Worm (Caenorhabditis elegans) whole organism, young adult: ENCODE measurements around the gene srh-277.

Experiments used
- F23B12.7 ChIP-seq: sonication (generic microtip); optimal IDR thresholded peaks from 2 replicates; lab custom pipeline; 2017; ENCODE audit warnings: missing genetic modification characterization, mild to moderate bottlenecking, missing compliant biosample characterization, antibody characterized with exemption, moderate library complexity; ENCODE audit not compliant: insufficient read depth
- F33H1.4 ChIP-seq: fragments of 200-800 bp; sonication (Bioruptor generic); IDR thresholded peaks from 2 replicates; pipeline ENCODE4 v1.3.6; 2022; ENCODE audit warnings: missing genetic modification reagents, missing genetic modification characterization, missing compliant biosample characterization
- F57A8.1 ChIP-seq: fragments of 200-800 bp; sonication (Bioruptor generic); optimal IDR thresholded peaks from 2 replicates; lab custom pipeline; 2018; ENCODE audit warnings: mild to moderate bottlenecking, missing genetic modification characterization, moderate library complexity, missing compliant biosample characterization
- K11D2.4 ChIP-seq: fragments of 200-800 bp; sonication (Bioruptor generic); IDR thresholded peaks from 2 replicates; pipeline ENCODE4 v1.3.6; 2022; ENCODE audit warnings: missing genetic modification reagents, missing genetic modification characterization, missing compliant biosample characterization
- K12H6.12 ChIP-seq: fragments of 200-800 bp; sonication (Bioruptor generic); optimal IDR thresholded peaks from 2 replicates; lab custom pipeline; 2018; ENCODE audit warnings: mild to moderate bottlenecking, missing genetic modification characterization, missing compliant biosample characterization
- Y95B8A.8 ChIP-seq: fragments of 200-800 bp; sonication (Bioruptor generic); IDR thresholded peaks from 2 replicates; pipeline ENCODE4 v1.3.6; 2022; ENCODE audit warnings: missing genetic modification reagents, missing genetic modification characterization, missing compliant biosample characterization
- akir-1 ChIP-seq: fragments of 200-800 bp; sonication (Bioruptor generic); optimal IDR thresholded peaks from 2 replicates; lab custom pipeline; 2018; ENCODE audit warnings: mild to moderate bottlenecking, missing genetic modification characterization, moderate library complexity, missing compliant biosample characterization
- aptf-3 ChIP-seq: fragments of 200-800 bp; sonication (Bioruptor generic); IDR thresholded peaks from 2 replicates; pipeline ENCODE4 v1.3.6; 2022; ENCODE audit warnings: missing genetic modification characterization, missing compliant biosample characterization
- ccch-3 ChIP-seq: fragments of 200-800 bp; sonication (Bioruptor generic); optimal IDR thresholded peaks from 2 replicates; lab custom pipeline; 2018; ENCODE audit warnings: mild to moderate bottlenecking, missing genetic modification characterization, missing compliant biosample characterization
- cebp-2 ChIP-seq: fragments of 200-800 bp; sonication (Bioruptor generic); IDR thresholded peaks from 2 replicates; pipeline ENCODE4 v1.3.6; 2022; ENCODE audit warnings: missing genetic modification characterization, missing compliant biosample characterization
- ceh-27 ChIP-seq: fragments of 200-800 bp; sonication (Bioruptor generic); optimal IDR thresholded peaks from 2 replicates; lab custom pipeline; 2018; ENCODE audit warnings: mild to moderate bottlenecking, missing genetic modification characterization, moderate library complexity, missing compliant biosample characterization
- dox-1 ChIP-seq: fragments of 200-800 bp; sonication (Bioruptor generic); IDR thresholded peaks from 2 replicates; pipeline ENCODE4 v1.3.6; 2022; ENCODE audit warnings: missing genetic modification reagents, missing genetic modification characterization, missing compliant biosample characterization
- egl-18 ChIP-seq: fragments of 200-800 bp; sonication (Bioruptor generic); IDR thresholded peaks from 2 replicates; pipeline ENCODE4 v1.3.6; 2022; ENCODE audit warnings: missing genetic modification reagents, missing genetic modification characterization, missing compliant biosample characterization
- egl-44 ChIP-seq: fragments of 200-800 bp; sonication (Bioruptor generic); IDR thresholded peaks from 2 replicates; pipeline ENCODE4 v1.3.6; 2022; ENCODE audit warnings: missing genetic modification reagents, missing genetic modification characterization, missing compliant biosample characterization
- egrh-3 ChIP-seq: fragments of 200-800 bp; sonication (Bioruptor generic); IDR thresholded peaks from 2 replicates; pipeline ENCODE4 v1.3.6; 2022; ENCODE audit warnings: missing genetic modification reagents, missing genetic modification characterization, missing compliant biosample characterization
- hlh-12 ChIP-seq: sonication (generic microtip); optimal IDR thresholded peaks from 2 replicates; lab custom pipeline; 2016; ENCODE audit warnings: missing genetic modification characterization, missing compliant biosample characterization
- hmg-1.2 ChIP-seq: fragments of 200-800 bp; sonication (Bioruptor generic); IDR thresholded peaks from 2 replicates; pipeline ENCODE4 v1.3.6; 2022; ENCODE audit warnings: missing genetic modification reagents, missing genetic modification characterization, missing compliant biosample characterization
- let-526 ChIP-seq: fragments of 200-800 bp; sonication (Bioruptor generic); IDR thresholded peaks from 2 replicates; pipeline ENCODE4 v1.3.6; 2022; ENCODE audit warnings: missing genetic modification reagents, missing genetic modification characterization, missing compliant biosample characterization
- lin-26 ChIP-seq: fragments of 200-800 bp; sonication (Bioruptor generic); IDR thresholded peaks from 2 replicates; pipeline ENCODE4 v1.3.6; 2022; ENCODE audit warnings: missing genetic modification reagents, missing genetic modification characterization, missing compliant biosample characterization
- lin-35 ChIP-seq, 3 experiments: fragments of 150-350 bp in 2 of 3; sonication (generic microtip) in 1 of 3; optimal IDR thresholded peaks; 2 replicates each; lab custom pipeline; 2014 to 2018; ENCODE audit warnings: missing biosample characterization in 3 of 3, missing genetic modification characterization in 3 of 3, missing genetic modification reagents in 3 of 3
- lsl-1 ChIP-seq: fragments of 200-800 bp; sonication (Bioruptor generic); optimal IDR thresholded peaks from 2 replicates; lab custom pipeline; 2018; ENCODE audit warnings: mild to moderate bottlenecking, missing genetic modification characterization, moderate library complexity, missing compliant biosample characterization
- lsy-27 ChIP-seq: sonication (generic microtip); optimal IDR thresholded peaks from 2 replicates; lab custom pipeline; 2017; ENCODE audit warnings: missing genetic modification characterization, mild to moderate bottlenecking, missing compliant biosample characterization, antibody characterized with exemption, missing genotype, borderline replicate concordance; ENCODE audit not compliant: insufficient read depth
- madf-10 ChIP-seq: sonication (generic microtip); optimal IDR thresholded peaks from 2 replicates; lab custom pipeline; 2016; ENCODE audit warnings: mild to moderate bottlenecking, missing genetic modification characterization, missing compliant biosample characterization
- madf-3 ChIP-seq: fragments of 200-800 bp; sonication (Bioruptor generic); IDR thresholded peaks from 2 replicates; pipeline ENCODE4 v1.3.6; 2022; ENCODE audit warnings: missing genetic modification reagents, missing genetic modification characterization, missing compliant biosample characterization
- madf-6 ChIP-seq: fragments of 200-800 bp; sonication (Bioruptor generic); IDR thresholded peaks from 2 replicates; pipeline ENCODE4 v1.3.6; 2022; ENCODE audit warnings: missing genetic modification reagents, missing genetic modification characterization, missing compliant biosample characterization
- madf-8 ChIP-seq: fragments of 200-800 bp; sonication (Bioruptor generic); conservative IDR thresholded peaks from 2 replicates; pipeline ENCODE4 v1.3.6; 2022; ENCODE audit warnings: missing genetic modification reagents, missing genetic modification characterization, missing compliant biosample characterization
- nfya-1 ChIP-seq: sonication (generic microtip); optimal IDR thresholded peaks from 2 replicates; lab custom pipeline; 2017; ENCODE audit warnings: antibody characterized with exemption, missing compliant biosample characterization, missing genetic modification characterization, borderline replicate concordance; ENCODE audit not compliant: insufficient read depth
- nfya-2 ChIP-seq: fragments of 200-800 bp; sonication (Bioruptor generic); IDR thresholded peaks from 2 replicates; pipeline ENCODE4 v1.3.6; 2022; ENCODE audit warnings: missing genetic modification reagents, missing genetic modification characterization, missing compliant biosample characterization
- rcor-1 ChIP-seq: fragments of 200-800 bp; sonication (Bioruptor generic); IDR thresholded peaks from 2 replicates; pipeline ENCODE4 v1.3.6; 2022; ENCODE audit warnings: missing genetic modification reagents, missing genetic modification characterization, missing compliant biosample characterization
- sea-2 ChIP-seq: fragments of 200-800 bp; sonication (Bioruptor generic); IDR thresholded peaks from 2 replicates; pipeline ENCODE4 v1.3.6; 2022; ENCODE audit warnings: missing genetic modification characterization, missing compliant biosample characterization
- snpc-3.4 ChIP-seq: sonication (generic microtip); optimal IDR thresholded peaks from 2 replicates; lab custom pipeline; 2017; ENCODE audit warnings: missing genetic modification characterization, mild to moderate bottlenecking, missing compliant biosample characterization, antibody characterized with exemption, moderate library complexity, missing genotype, missing genetic modification reagents
- snpc-4 ChIP-seq, 5 experiments: fragments of 150-350 bp in 1 of 5; sonication (generic microtip) in 4 of 5; optimal IDR thresholded peaks; 2 replicates each; lab custom pipeline; 2014 to 2018; ENCODE audit warnings: missing genetic modification characterization in 5 of 5, missing biosample characterization in 3 of 5, antibody characterized with exemption in 2 of 5, mild to moderate bottlenecking in 2 of 5, missing compliant biosample characterization in 2 of 5, missing genotype in 2 of 5, moderate library complexity in 2 of 5, missing genetic modification reagents in 1 of 5
- ztf-28 ChIP-seq: fragments of 200-800 bp; sonication (Bioruptor generic); IDR thresholded peaks from 2 replicates; pipeline ENCODE4 v1.3.6; 2022; ENCODE audit warnings: missing genetic modification reagents, missing genetic modification characterization, missing compliant biosample characterization

srh-277 gene

DNA sequence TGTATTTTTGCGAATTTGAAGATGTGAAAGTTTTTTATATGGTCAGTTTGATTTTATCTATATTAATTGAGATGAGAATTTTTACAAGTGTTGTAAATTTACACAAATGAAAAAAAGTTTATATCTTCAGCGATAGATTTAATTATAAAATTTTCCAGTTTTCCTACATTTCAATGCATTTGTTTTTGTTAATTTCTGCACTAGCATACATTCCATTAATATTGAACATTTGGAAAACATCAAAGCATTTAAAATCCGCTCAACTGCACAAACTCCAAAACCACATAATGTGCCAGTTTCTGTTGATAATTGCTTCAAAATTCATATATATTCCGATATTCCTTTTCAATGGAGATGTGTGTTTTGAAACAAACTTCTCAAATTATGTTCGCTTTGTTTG, at the start of gene srh-277:
TSS of gene srh-277 (plus strand) at position 301 of the 400 bp plus-strand sequence.
- no peak for TF ChIP-seq rcor-1 (GFP tag; lab: Robert Waterston, UW)
- no peak for TF ChIP-seq lsy-27 (tag; lab: Kevin White, UChicago)
- TF ChIP-seq madf-3 (GFP tag; lab: Robert Waterston, UW), result no peak
- TF ChIP-seq madf-6 (GFP tag; lab: Robert Waterston, UW), result no peak
- no peak for TF ChIP-seq egrh-3 (GFP tag; lab: Robert Waterston, UW)
- no peak for TF ChIP-seq sea-2 (GFP tag; lab: Robert Waterston, UW)
- no peak for TF ChIP-seq ztf-28
- no peak for TF ChIP-seq egl-18
- TF ChIP-seq nfya-2 (GFP tag; lab: Robert Waterston, UW), result no peak
- no peak for TF ChIP-seq lsl-1 (GFP tag; lab: Kevin White, UChicago)
- TF ChIP-seq let-526 (GFP tag; lab: Robert Waterston, UW), result no peak
- no peak for TF ChIP-seq snpc-3.4 (tag; lab: Kevin White, UChicago)
- no peak for TF ChIP-seq dox-1 (GFP tag; lab: Robert Waterston, UW)
- no peak for TF ChIP-seq madf-10 (tag; lab: Kevin White, UChicago)
- TF ChIP-seq K11D2.4 (GFP tag; lab: Robert Waterston, UW), result no peak
- no peak for TF ChIP-seq aptf-3 (GFP tag; lab: Robert Waterston, UW)

DNA sequence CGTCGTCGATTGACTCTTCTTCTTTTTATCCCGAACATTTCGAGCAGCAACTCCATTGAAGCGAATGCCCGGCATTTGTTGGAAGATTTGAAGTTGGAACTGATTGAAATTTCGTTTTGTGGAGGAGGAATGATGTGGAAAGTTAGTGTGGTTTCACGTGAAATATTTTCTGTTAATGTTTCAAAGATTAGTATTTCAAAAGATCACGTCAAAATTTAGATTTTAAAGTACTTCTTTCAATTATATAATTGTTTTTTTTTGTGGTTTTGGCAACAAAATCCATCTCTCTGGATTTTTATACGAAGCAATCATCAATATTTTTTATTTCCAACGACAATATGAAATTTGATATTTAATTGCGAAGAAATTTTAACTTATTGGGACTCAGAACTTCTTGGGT, 46.0 kb upstream of the srh-277 start, which contains the start of gene F44G3.7:
TSS of gene F44G3.7 (minus strand) at position 101 of the 400 bp plus-strand sequence.
- TF ChIP-seq snpc-4 (GFP tag; optimal IDR thresholded peaks at IDR 0.05; lab: Kevin White, UChicago) (no peak), snpc-4 (tag; optimal IDR thresholded peaks at IDR 0.05; lab: Kevin White, UChicago) (no peak), K12H6.12 (tag; lab: Kevin White, UChicago) (no peak), ceh-27 (no peak), akir-1 (GFP tag; lab: Kevin White, UChicago) (no peak)

DNA sequence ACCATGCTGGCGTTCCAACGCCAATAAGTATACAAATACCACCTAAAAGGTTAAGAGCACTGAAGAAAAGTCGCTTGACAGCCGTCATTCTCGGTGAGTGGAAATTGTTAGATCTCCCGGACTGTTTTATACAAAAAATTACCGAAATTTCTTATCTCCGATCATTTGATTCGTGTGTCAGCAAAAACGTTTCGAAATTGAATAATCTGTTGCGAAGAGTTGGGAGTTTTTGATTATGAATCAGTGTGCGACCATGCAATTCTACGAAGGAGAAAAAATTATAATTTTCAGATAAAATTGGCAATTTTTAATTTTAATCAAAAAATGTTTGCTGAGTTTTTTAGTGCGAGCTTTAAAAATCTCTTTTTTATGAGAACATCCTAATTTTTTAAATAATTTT, 43.5 kb upstream of the srh-277 start, which contains the start of gene clc-11:
TSS of gene clc-11 (minus strand) at position 101 of the 400 bp plus-strand sequence.
- TF ChIP-seq madf-10 (tag; lab: Kevin White, UChicago) (no peak), hmg-1.2 (GFP tag; lab: Robert Waterston, UW) (no peak), ccch-3 (GFP tag; lab: Kevin White, UChicago) (no peak), Y95B8A.8 (GFP tag; lab: Robert Waterston, UW) (no peak), F33H1.4 (GFP tag; lab: Robert Waterston, UW) (no peak), lin-35 (GFP tag; optimal IDR thresholded peaks at IDR 0.05; lab: Kevin White, UChicago) (no peak), F57A8.1 (GFP tag; lab: Kevin White, UChicago) (no peak), lin-26 (GFP tag; lab: Robert Waterston, UW) (no peak), sea-2 (GFP tag; lab: Robert Waterston, UW) (no peak), madf-8 (GFP tag; lab: Robert Waterston, UW) (no peak), K12H6.12 (tag; lab: Kevin White, UChicago) (no peak), hlh-12 (tag; lab: Kevin White, UChicago) (no peak), egl-44 (GFP tag; lab: Robert Waterston, UW) (no peak), F23B12.7 (tag; lab: Kevin White, UChicago) (no peak), cebp-2 (GFP tag; lab: Robert Waterston, UW) (no peak), nfya-1 (tag; lab: Kevin White, UChicago) (no peak)
